Fruit fly (Drosophila melanogaster) whole organism, embryonic: ENCODE measurements around the gene CG8677.

Experiments
- Antp ChIP-seq: fragments of 200-800 bp; sonication (Bioruptor generic); optimal IDR thresholded peaks from 3 replicates; lab custom pipeline; 2016; ENCODE audit warnings: missing biosample characterization, missing genetic modification characterization
- Bdp1 ChIP-seq: fragments of 200-800 bp; sonication (Bioruptor generic); optimal IDR thresholded peaks from 3 replicates; lab custom pipeline; 2016; ENCODE audit warnings: missing biosample characterization, missing genetic modification characterization
- BtbVII ChIP-seq: fragments of 200-800 bp; sonication (Bioruptor generic); optimal IDR thresholded peaks from 3 replicates; lab custom pipeline; 2017; ENCODE audit warnings: missing biosample characterization, mild to moderate bottlenecking, missing genetic modification characterization
- CG10274 ChIP-seq: fragments of 200-800 bp; sonication (Bioruptor generic); optimal IDR thresholded peaks from 3 replicates; lab custom pipeline; 2017; ENCODE audit warnings: missing biosample characterization, mild to moderate bottlenecking, missing genetic modification characterization
- CG11398 ChIP-seq: fragments of 200-800 bp; sonication (Bioruptor generic); optimal IDR thresholded peaks from 2 replicates; lab custom pipeline; 2016; ENCODE audit warnings: missing biosample characterization, missing genetic modification characterization
- CG12071 ChIP-seq: fragments of 200-800 bp; sonication (Bioruptor generic); optimal IDR thresholded peaks from 3 replicates; lab custom pipeline; 2018; ENCODE audit warnings: missing biosample characterization, mild to moderate bottlenecking, missing genetic modification characterization
- CG12155 ChIP-seq: fragments of 200-800 bp; sonication (Bioruptor generic); optimal IDR thresholded peaks from 3 replicates; lab custom pipeline; 2016; ENCODE audit warnings: missing biosample characterization, missing genetic modification characterization
- CG14710 ChIP-seq: fragments of 200-800 bp; sonication (Bioruptor generic); optimal IDR thresholded peaks from 3 replicates; lab custom pipeline; 2019; ENCODE audit warnings: missing biosample characterization, mild to moderate bottlenecking, missing genetic modification characterization, moderate library complexity
- CG15479 ChIP-seq: fragments of 200-800 bp; sonication (Bioruptor generic); optimal IDR thresholded peaks from 3 replicates; lab custom pipeline; 2019; ENCODE audit warnings: missing biosample characterization, mild to moderate bottlenecking, missing genetic modification characterization, moderate library complexity
- CG15601 ChIP-seq: fragments of 200-800 bp; sonication (Bioruptor generic); optimal IDR thresholded peaks from 3 replicates; lab custom pipeline; 2019; ENCODE audit warnings: missing biosample characterization, mild to moderate bottlenecking, missing genetic modification characterization, moderate library complexity
- CG17186 ChIP-seq: fragments of 200-800 bp; sonication (Bioruptor generic); optimal IDR thresholded peaks from 3 replicates; lab custom pipeline; 2017; ENCODE audit warnings: missing biosample characterization, missing genetic modification reagents, missing genetic modification characterization
- CG17829 ChIP-seq: fragments of 200-800 bp; optimal IDR thresholded peaks from 2 replicates; lab custom pipeline; 2019; ENCODE audit warnings: missing biosample characterization, mild to moderate bottlenecking, missing genetic modification characterization, moderate library complexity
- CG2116 ChIP-seq: fragments of 200-800 bp; sonication (Bioruptor generic); optimal IDR thresholded peaks from 3 replicates; lab custom pipeline; 2018; ENCODE audit warnings: missing biosample characterization, mild to moderate bottlenecking, missing genetic modification characterization
- CG2678 ChIP-seq: fragments of 200-800 bp; sonication (Bioruptor generic); optimal IDR thresholded peaks from 3 replicates; lab custom pipeline; 2019; ENCODE audit warnings: missing biosample characterization, mild to moderate bottlenecking, missing genetic modification characterization, moderate library complexity
- CG30403 ChIP-seq: fragments of 200-800 bp; sonication (Bioruptor generic); optimal IDR thresholded peaks from 3 replicates; lab custom pipeline; 2016; ENCODE audit warnings: missing biosample characterization, missing genetic modification characterization
- CG3281 ChIP-seq: fragments of 200-800 bp; sonication (Bioruptor generic); optimal IDR thresholded peaks from 3 replicates; lab custom pipeline; 2017; ENCODE audit warnings: missing biosample characterization, mild to moderate bottlenecking, missing genetic modification characterization
- CG5180 ChIP-seq: fragments of 200-800 bp; sonication (Bioruptor generic); optimal IDR thresholded peaks from 3 replicates; lab custom pipeline; 2017; ENCODE audit warnings: missing biosample characterization, missing genetic modification characterization, mild to moderate bottlenecking, moderate library complexity, missing genetic modification reagents
- CG7839 ChIP-seq: fragments of 200-800 bp; sonication (Bioruptor generic); optimal IDR thresholded peaks from 3 replicates; lab custom pipeline; 2018; ENCODE audit warnings: missing biosample characterization, mild to moderate bottlenecking, missing genetic modification characterization, moderate library complexity
- CG7987 ChIP-seq: fragments of 200-800 bp; sonication (Bioruptor generic); optimal IDR thresholded peaks from 2 replicates; lab custom pipeline; 2018; ENCODE audit warnings: missing biosample characterization, mild to moderate bottlenecking, missing genetic modification characterization, moderate library complexity
- CG9727 ChIP-seq: fragments of 200-800 bp; sonication (Bioruptor generic); optimal IDR thresholded peaks from 3 replicates; lab custom pipeline; 2017; ENCODE audit warnings: missing biosample characterization, mild to moderate bottlenecking, missing genetic modification characterization
- ERR ChIP-seq: fragments of 200-800 bp; sonication (Bioruptor generic); optimal IDR thresholded peaks from 2 replicates; lab custom pipeline; 2016; ENCODE audit warnings: missing biosample characterization, missing genetic modification characterization
- Fer1 ChIP-seq: fragments of 200-800 bp; sonication (Bioruptor generic); optimal IDR thresholded peaks from 2 replicates; lab custom pipeline; 2017; ENCODE audit warnings: missing biosample characterization, mild to moderate bottlenecking, missing genetic modification characterization
- Fer2 ChIP-seq: fragments of 200-800 bp; sonication (Bioruptor generic); optimal IDR thresholded peaks from 2 replicates; lab custom pipeline; 2018; ENCODE audit warnings: missing biosample characterization, mild to moderate bottlenecking, missing genetic modification characterization, moderate library complexity
- Fer3 ChIP-seq: fragments of 200-800 bp; sonication (Bioruptor generic); optimal IDR thresholded peaks from 2 replicates; lab custom pipeline; 2018; ENCODE audit warnings: missing biosample characterization, mild to moderate bottlenecking, missing genetic modification characterization, moderate library complexity
- GATAe ChIP-seq: fragments of 200-800 bp; sonication (Bioruptor generic); conservative IDR thresholded peaks from 2 replicates; pipeline ENCODE4 v1.3.6; 2022; ENCODE audit warnings: missing biosample characterization, missing genetic modification characterization
- MESR4 ChIP-seq: fragments of 200-800 bp; sonication (Bioruptor generic); optimal IDR thresholded peaks from 2 replicates; lab custom pipeline; 2018; ENCODE audit warnings: missing biosample characterization, mild to moderate bottlenecking, missing genetic modification characterization, moderate library complexity
- Mad ChIP-seq: fragments of 200-800 bp; sonication (Bioruptor generic); optimal IDR thresholded peaks from 2 replicates; lab custom pipeline; 2016; ENCODE audit warnings: missing biosample characterization, missing genetic modification characterization
- Max ChIP-seq: fragments of 200-800 bp; sonication (Bioruptor generic); optimal IDR thresholded peaks from 2 replicates; lab custom pipeline; 2016; ENCODE audit warnings: missing biosample characterization, mild to moderate bottlenecking, missing genetic modification characterization
- NC2α ChIP-seq: fragments of 200-800 bp; sonication (Bioruptor generic); optimal IDR thresholded peaks from 2 replicates; lab custom pipeline; 2016; ENCODE audit warnings: missing biosample characterization, missing genetic modification characterization
- Oaz ChIP-seq: fragments of 200-800 bp; sonication (Bioruptor generic); IDR thresholded peaks from 2 replicates; pipeline ENCODE4 v1.3.6; 2022; ENCODE audit warnings: missing biosample characterization, missing genetic modification characterization
- Optix ChIP-seq: fragments of 200-800 bp; sonication (Bioruptor generic); IDR thresholded peaks from 3 replicates; pipeline ENCODE4 v1.3.6; 2022; ENCODE audit warnings: missing biosample characterization, missing genetic modification characterization
- Rx ChIP-seq: fragments of 200-800 bp; sonication (Bioruptor generic); IDR thresholded peaks from 2 replicates; pipeline ENCODE4 v1.3.6; 2022; ENCODE audit warnings: missing biosample characterization, missing genetic modification characterization
- Spps ChIP-seq: fragments of 200-800 bp; sonication (Bioruptor generic); optimal IDR thresholded peaks from 2 replicates; lab custom pipeline; 2018; ENCODE audit warnings: missing biosample characterization, mild to moderate bottlenecking, missing genetic modification characterization
- Sry-δ ChIP-seq: fragments of 200-800 bp; sonication (Bioruptor generic); optimal IDR thresholded peaks from 2 replicates; lab custom pipeline; 2016; ENCODE audit warnings: missing biosample characterization, missing genetic modification characterization
- chm ChIP-seq: fragments of 200-800 bp; sonication (Bioruptor generic); IDR thresholded peaks from 2 replicates; pipeline ENCODE4 v1.3.6; 2022; ENCODE audit warnings: missing biosample characterization, missing genetic modification characterization
- ci ChIP-seq: fragments of 200-800 bp; sonication (Bioruptor generic); IDR thresholded peaks from 3 replicates; pipeline ENCODE4 v1.3.6; 2022; ENCODE audit warnings: missing biosample characterization, missing genetic modification characterization
- crol ChIP-seq: fragments of 200-800 bp; sonication (Bioruptor generic); IDR thresholded peaks from 2 replicates; pipeline ENCODE4 v1.3.6; 2022; ENCODE audit warnings: missing biosample characterization, missing genetic modification characterization
- ftz-f1 ChIP-seq: fragments of 200-800 bp; sonication (Bioruptor generic); optimal IDR thresholded peaks from 2 replicates; lab custom pipeline; 2016; ENCODE audit warnings: missing biosample characterization, missing genetic modification characterization
- grau ChIP-seq: fragments of 200-800 bp; optimal IDR thresholded peaks from 3 replicates; lab custom pipeline; 2019; ENCODE audit warnings: missing biosample characterization, mild to moderate bottlenecking, missing genetic modification characterization, moderate library complexity
- hbn ChIP-seq: fragments of 200-800 bp; sonication (Bioruptor generic); IDR thresholded peaks from 2 replicates; pipeline ENCODE4 v1.3.6; 2022; ENCODE audit warnings: missing biosample characterization, missing genetic modification characterization; ENCODE audit not compliant: partially characterized antibody
- ind ChIP-seq: fragments of 200-800 bp; sonication (Bioruptor generic); optimal IDR thresholded peaks from 3 replicates; lab custom pipeline; 2016; ENCODE audit warnings: missing biosample characterization, missing genetic modification characterization
- jing ChIP-seq: fragments of 200-800 bp; sonication (Bioruptor generic); optimal IDR thresholded peaks from 2 replicates; lab custom pipeline; 2018; ENCODE audit warnings: missing biosample characterization, mild to moderate bottlenecking, missing genetic modification characterization
- kni ChIP-seq: fragments of 200-800 bp; sonication (Bioruptor generic); optimal IDR thresholded peaks from 3 replicates; lab custom pipeline; 2017; ENCODE audit warnings: mild to moderate bottlenecking, missing biosample characterization, missing genetic modification reagents, missing genetic modification characterization
- luna ChIP-seq: fragments of 200-800 bp; sonication (Bioruptor generic); optimal IDR thresholded peaks from 2 replicates; lab custom pipeline; 2016; ENCODE audit warnings: missing biosample characterization, missing genetic modification characterization
- mam ChIP-seq: fragments of 200-800 bp; sonication (Bioruptor generic); optimal IDR thresholded peaks from 3 replicates; lab custom pipeline; 2016; ENCODE audit warnings: missing biosample characterization, missing genetic modification characterization
- phol ChIP-seq: fragments of 200-800 bp; sonication (Bioruptor generic); optimal IDR thresholded peaks from 3 replicates; lab custom pipeline; 2018; ENCODE audit warnings: missing biosample characterization, mild to moderate bottlenecking, missing genetic modification characterization, moderate library complexity
- pita ChIP-seq: fragments of 200-800 bp; sonication (Bioruptor generic); optimal IDR thresholded peaks from 2 replicates; lab custom pipeline; 2017; ENCODE audit warnings: missing biosample characterization, mild to moderate bottlenecking, missing genetic modification characterization
- pum ChIP-seq: fragments of 200-800 bp; sonication (Bioruptor generic); optimal IDR thresholded peaks from 2 replicates; lab custom pipeline; 2016; ENCODE audit warnings: missing biosample characterization, missing genetic modification characterization
- sug ChIP-seq: fragments of 200-800 bp; optimal IDR thresholded peaks from 2 replicates; lab custom pipeline; 2019; ENCODE audit warnings: missing biosample characterization, mild to moderate bottlenecking, missing genetic modification characterization, moderate library complexity
- wor ChIP-seq: fragments of 200-800 bp; sonication (Bioruptor generic); IDR thresholded peaks from 2 replicates; pipeline ENCODE4 v1.3.6; 2022; ENCODE audit warnings: missing biosample characterization, missing genetic modification characterization

Gene CG8677

DNA sequence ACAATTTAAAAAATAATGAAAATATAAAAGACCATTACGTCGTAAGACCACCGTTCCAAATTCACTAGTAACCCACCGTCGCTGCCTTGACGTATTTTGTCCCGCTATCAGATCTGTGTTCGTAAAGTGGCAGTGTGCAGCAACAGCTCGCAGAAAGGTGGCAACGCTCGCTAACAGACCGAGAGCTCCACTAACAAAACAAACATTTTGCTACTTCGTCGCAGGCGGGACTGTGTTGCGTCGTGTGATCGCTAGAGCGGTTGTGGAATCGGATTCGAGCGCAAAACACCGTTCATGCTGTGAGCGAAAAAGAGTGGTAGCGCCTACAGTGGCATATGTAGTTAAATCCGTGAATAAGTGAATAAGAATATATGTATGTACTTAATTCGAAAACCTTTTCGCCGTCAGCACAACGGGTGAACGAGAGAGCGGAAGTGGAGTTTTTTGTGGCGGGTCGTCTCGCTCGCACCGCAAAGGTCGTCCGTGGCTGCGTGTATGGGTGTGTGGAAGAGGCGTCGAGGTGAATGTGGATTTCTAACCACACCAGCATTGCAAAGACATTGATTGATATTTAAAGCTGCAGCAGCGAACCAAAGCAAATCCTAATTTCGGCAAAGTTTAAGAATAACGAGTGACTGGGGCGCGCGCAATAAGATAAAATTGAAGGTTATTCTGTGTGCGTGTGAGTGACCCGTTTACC is 16.1 kb downstream of the CG8677 start, which contains the start of gene Hr39 (continued):
- TF ChIP-seq Fer1 (GFP tag; lab: Kevin White, UChicago) = peak; percentile 57
- TF ChIP-seq Max = peak; percentile 17
- TF ChIP-seq Oaz (GFP tag; lab: Robert Waterston, UW) = no peak
- TF ChIP-seq Bdp1 = peak; percentile 54
- no peak for TF ChIP-seq crol
- TF ChIP-seq jing = no peak
- TF ChIP-seq Sry-δ (GFP tag; lab: Kevin White, UChicago) = peak; percentile 75
- TF ChIP-seq CG2678 (tag; lab: Kevin White, UChicago) = peak; percentile 20
- no peak for TF ChIP-seq Fer3
- no peak for TF ChIP-seq Optix (GFP tag; lab: Robert Waterston, UW)
- no peak for TF ChIP-seq CG7987 (GFP tag; lab: Kevin White, UChicago)
- no peak for TF ChIP-seq wor (GFP tag; lab: Robert Waterston, UW)
- TF ChIP-seq CG7839 (tag; lab: Kevin White, UChicago) = peak; percentile 14
- TF ChIP-seq CG5180 (GFP tag; lab: Kevin White, UChicago) = no peak
- no peak for TF ChIP-seq ind
- TF ChIP-seq NC2α (GFP tag; lab: Kevin White, UChicago) = peak; percentile 14
- TF ChIP-seq MESR4 (GFP tag; lab: Kevin White, UChicago) = peak; percentile 78
- no peak for TF ChIP-seq Fer2 (tag; lab: Kevin White, UChicago)
- TF ChIP-seq chm (GFP tag; lab: Robert Waterston, UW) = no peak
- TF ChIP-seq pum (GFP tag; lab: Kevin White, UChicago) = peak; percentile 2
- TF ChIP-seq CG30403 (GFP tag; lab: Kevin White, UChicago) = no peak
- no peak for TF ChIP-seq ci
- TF ChIP-seq CG17829 (tag; lab: Kevin White, UChicago) = peak; percentile 32
- TF ChIP-seq CG10274 (GFP tag; lab: Kevin White, UChicago) = no peak
- TF ChIP-seq ERR (GFP tag; lab: Kevin White, UChicago) = peak; percentile 23
- TF ChIP-seq CG12071 (GFP tag; lab: Kevin White, UChicago) = peak; percentile 15
- TF ChIP-seq mam (GFP tag; lab: Kevin White, UChicago) = no peak
- peak; percentile 31 for TF ChIP-seq Spps (tag; lab: Kevin White, UChicago)
- TF ChIP-seq CG3281 (GFP tag; lab: Kevin White, UChicago) = peak; percentile 26
- TF ChIP-seq kni (GFP tag; lab: Kevin White, UChicago) = peak; percentile 84
- peak; percentile 67 for TF ChIP-seq phol
- peak; percentile 57 for TF ChIP-seq Mad (GFP tag; lab: Kevin White, UChicago)
- peak; percentile 40 for TF ChIP-seq pita (GFP tag; lab: Kevin White, UChicago)
- peak; percentile 40 for TF ChIP-seq BtbVII (GFP tag; lab: Kevin White, UChicago)
- TF ChIP-seq ftz-f1 (GFP tag; lab: Kevin White, UChicago) = peak; percentile 94
- peak; percentile 30 for TF ChIP-seq luna (GFP tag; lab: Kevin White, UChicago)
- no peak for TF ChIP-seq GATAe (GFP tag; lab: Robert Waterston, UW)
- TF ChIP-seq CG15479 (GFP tag; lab: Kevin White, UChicago) = no peak
- peak; percentile 5 for TF ChIP-seq grau (tag; lab: Kevin White, UChicago)
- TF ChIP-seq Antp (GFP tag; lab: Kevin White, UChicago) = peak; percentile 13
- peak; percentile 65 for TF ChIP-seq CG12155 (GFP tag; lab: Kevin White, UChicago)
- peak; percentile 68 for TF ChIP-seq CG17186 (GFP tag; lab: Kevin White, UChicago)
- peak; percentile 73 for TF ChIP-seq CG2116 (GFP tag; lab: Kevin White, UChicago)
- peak; percentile 74 for TF ChIP-seq CG14710 (tag; lab: Kevin White, UChicago)
- no peak for TF ChIP-seq CG11398 (GFP tag; lab: Kevin White, UChicago)
- no peak for TF ChIP-seq hbn (GFP tag; lab: Robert Waterston, UW)
- peak; percentile 8 for TF ChIP-seq CG15601 (tag; lab: Kevin White, UChicago)
- TF ChIP-seq Rx (GFP tag; lab: Robert Waterston, UW) = no peak
- peak; percentile 10 for TF ChIP-seq CG9727 (GFP tag; lab: Kevin White, UChicago)
- TF ChIP-seq sug (tag; lab: Kevin White, UChicago) = peak; percentile 5
